Fruit fly (Drosophila melanogaster): Measurements from ENCODE around the gene CG32052.

Gene CG32052

DNA sequence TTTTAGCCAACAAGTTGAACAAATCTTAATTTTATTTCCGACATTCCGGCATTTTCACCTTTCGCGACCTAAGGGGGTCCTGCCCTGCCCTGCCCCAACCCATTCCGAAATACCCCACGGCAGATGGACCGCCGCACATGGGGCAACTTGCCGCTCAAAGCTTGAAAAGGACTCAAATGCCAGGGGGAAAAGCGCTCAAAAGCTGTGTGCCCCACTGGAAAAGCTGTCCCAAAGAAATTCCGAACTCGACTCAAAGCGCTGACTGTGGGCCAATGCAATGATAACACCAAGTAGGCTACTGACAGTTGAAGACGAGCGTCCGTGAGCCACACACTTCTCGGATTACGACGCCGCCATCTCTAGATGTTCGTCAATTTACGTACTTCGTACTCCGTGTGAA lies at the start of gene CG32052:
CG32052 (plus strand) TSS at position 301 of the 400 bp plus-strand sequence.
- TF ChIP-seq CG1620 (GFP tag; optimal IDR thresholded peaks at IDR 0.05) (no peak), ovo (GFP tag; optimal IDR thresholded peaks at IDR 0.05) (no peak), Clk (GFP tag; optimal IDR thresholded peaks at IDR 0.05) (no peak), CG7045 (GFP tag; optimal IDR thresholded peaks at IDR 0.05) (no peak), Crg-1 (GFP tag; optimal IDR thresholded peaks at IDR 0.05) (no peak), tj (GFP tag; optimal IDR thresholded peaks at IDR 0.05) (no peak), CG33017 (tag; optimal IDR thresholded peaks at IDR 0.05) (no peak), CG12768 (GFP tag; optimal IDR thresholded peaks at IDR 0.05) (no peak), CG7101 (tag; optimal IDR thresholded peaks at IDR 0.05) (no peak), toe (GFP tag; optimal IDR thresholded peaks at IDR 0.05) (no peak), Hr96 (GFP tag; optimal IDR thresholded peaks at IDR 0.05) (no peak), bab1 (GFP tag; optimal IDR thresholded peaks at IDR 0.05) (no peak), CG11617 (GFP tag; optimal IDR thresholded peaks at IDR 0.05) (no peak), Mnt (GFP tag; optimal IDR thresholded peaks at IDR 0.05) (no peak), cic (GFP tag; optimal IDR thresholded peaks at IDR 0.05) (no peak), cnc (optimal IDR thresholded peaks at IDR 0.05) (no peak), kay (GFP tag; ENCODE audit: borderline replicate concordance) (no peak)

DNA sequence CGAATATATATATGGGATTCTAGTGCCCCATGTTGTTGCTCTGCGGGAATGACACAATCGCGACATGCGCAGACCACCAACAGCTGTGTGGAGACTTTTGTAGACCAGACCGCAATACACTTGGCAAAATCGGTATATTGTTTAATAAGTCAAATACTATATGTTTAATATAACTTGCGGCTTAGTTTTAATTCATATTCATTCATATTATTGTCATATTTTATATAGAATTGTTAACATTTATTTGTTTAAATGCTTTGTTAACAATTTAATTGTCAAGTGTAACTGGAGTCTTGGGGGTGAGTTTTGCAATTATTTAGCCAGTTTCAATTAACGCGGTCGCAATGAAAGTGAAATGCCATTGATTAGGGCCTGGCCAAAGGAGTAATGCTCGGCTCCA lies 47.2 kb upstream of the CG32052 start:
- TF ChIP-seq kay (GFP tag; ENCODE audit: borderline replicate concordance) (peak; percentile 13), CG12768 (GFP tag; optimal IDR thresholded peaks at IDR 0.05) (no peak), CG33017 (tag; optimal IDR thresholded peaks at IDR 0.05) (peak; percentile 16)

DNA sequence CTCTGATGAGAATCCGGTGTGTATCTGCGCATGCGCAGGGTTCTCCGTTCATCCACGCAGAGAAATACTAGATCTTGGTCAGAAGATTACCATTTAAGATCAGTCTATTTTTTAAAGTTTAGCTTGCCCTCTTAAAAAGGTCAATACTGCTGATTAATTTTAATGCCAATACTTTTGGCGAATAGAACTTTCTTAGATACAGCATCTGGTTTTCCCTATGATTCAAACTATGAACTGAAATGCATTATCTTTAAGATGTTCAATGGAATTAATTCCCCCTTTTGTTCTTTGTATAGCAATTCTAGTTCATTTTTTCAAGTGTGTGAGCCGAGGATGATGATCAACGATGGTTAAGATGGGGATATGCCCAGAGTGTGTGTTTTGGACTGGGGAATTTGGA lies 44.5 kb upstream of the CG32052 start:
- TF ChIP-seq CG14711 (tag; optimal IDR thresholded peaks at IDR 0.05) (no peak), ovo (GFP tag; optimal IDR thresholded peaks at IDR 0.05) (no peak), Clk (GFP tag; optimal IDR thresholded peaks at IDR 0.05) (no peak), Crg-1 (GFP tag; optimal IDR thresholded peaks at IDR 0.05) (no peak), cnc (optimal IDR thresholded peaks at IDR 0.05) (no peak), tj (GFP tag; optimal IDR thresholded peaks at IDR 0.05) (no peak), CG11617 (GFP tag; optimal IDR thresholded peaks at IDR 0.05) (no peak), kay (GFP tag; ENCODE audit: borderline replicate concordance) (no peak), CG7045 (GFP tag; optimal IDR thresholded peaks at IDR 0.05) (no peak), CG5204 (GFP tag; optimal IDR thresholded peaks at IDR 0.05) (no peak)

DNA sequence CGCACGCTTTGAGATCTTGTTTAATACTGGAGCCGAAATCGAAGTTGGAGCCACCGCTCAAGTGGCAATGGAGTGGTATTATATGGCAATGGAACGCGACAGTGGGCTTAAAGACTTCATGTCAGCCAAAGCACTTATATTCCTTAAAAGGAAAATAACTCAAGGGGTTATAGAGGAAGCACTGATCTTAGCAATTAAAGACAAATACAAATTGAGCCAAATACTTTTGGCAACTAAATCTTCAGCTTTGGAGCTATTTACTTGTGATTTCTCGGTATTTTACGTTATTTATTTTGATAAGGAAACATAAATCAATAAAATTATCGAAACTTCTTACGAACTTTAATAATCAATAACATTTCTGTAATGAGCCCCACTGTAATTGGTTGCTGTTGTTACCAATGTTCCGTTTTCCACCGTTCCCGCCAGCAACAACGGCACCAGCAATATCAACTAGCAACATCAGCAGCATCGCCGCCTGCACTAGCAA lies 42.7 kb upstream of the CG32052 start:
- TF ChIP-seq Clk (GFP tag; optimal IDR thresholded peaks at IDR 0.05) (no peak), pad (GFP tag; optimal IDR thresholded peaks at IDR 0.05) (peak; percentile 47), toe (GFP tag; optimal IDR thresholded peaks at IDR 0.05) (no peak), CG11617 (GFP tag; optimal IDR thresholded peaks at IDR 0.05) (no peak), Mnt (GFP tag; optimal IDR thresholded peaks at IDR 0.05) (no peak), CG12768 (GFP tag; optimal IDR thresholded peaks at IDR 0.05) (no peak), bab1 (GFP tag; optimal IDR thresholded peaks at IDR 0.05) (peak; percentile 86), CG14711 (tag; optimal IDR thresholded peaks at IDR 0.05) (peak; percentile 52), CG7101 (tag; optimal IDR thresholded peaks at IDR 0.05) (peak; percentile 30), CG7045 (GFP tag; optimal IDR thresholded peaks at IDR 0.05) (no peak)

DNA sequence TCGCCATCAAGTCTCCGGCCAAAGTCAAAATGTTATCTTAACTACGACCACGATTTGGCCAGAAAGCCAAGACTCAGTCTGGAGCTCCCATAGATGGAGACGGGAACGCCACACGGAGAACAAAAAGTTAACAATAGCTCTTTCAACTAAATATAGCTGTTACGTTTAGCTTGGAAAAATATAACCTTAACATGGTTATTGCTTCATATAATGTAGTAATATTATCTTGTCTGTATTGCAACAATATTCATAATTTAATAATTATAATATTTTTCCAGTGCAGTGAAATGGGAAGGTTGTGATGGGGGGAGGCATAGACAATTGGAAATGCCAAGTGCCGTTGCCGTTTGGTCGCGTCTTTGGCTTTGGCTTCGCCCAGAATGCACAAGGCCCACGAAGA lies 41.5 kb upstream of the CG32052 start:
- TF ChIP-seq toe (GFP tag; optimal IDR thresholded peaks at IDR 0.05) (no peak), ovo (GFP tag; optimal IDR thresholded peaks at IDR 0.05) (no peak), CG14711 (tag; optimal IDR thresholded peaks at IDR 0.05) (no peak), bab1 (GFP tag; optimal IDR thresholded peaks at IDR 0.05) (no peak), CG33017 (tag; optimal IDR thresholded peaks at IDR 0.05) (no peak), Clk (GFP tag; optimal IDR thresholded peaks at IDR 0.05) (no peak), Crg-1 (GFP tag; optimal IDR thresholded peaks at IDR 0.05) (no peak), tj (GFP tag; optimal IDR thresholded peaks at IDR 0.05) (no peak), CG7045 (GFP tag; optimal IDR thresholded peaks at IDR 0.05) (no peak), pad (GFP tag; optimal IDR thresholded peaks at IDR 0.05) (no peak), CG5204 (GFP tag; optimal IDR thresholded peaks at IDR 0.05) (no peak), CG7101 (tag; optimal IDR thresholded peaks at IDR 0.05) (no peak), CG1620 (GFP tag; optimal IDR thresholded peaks at IDR 0.05) (no peak), kay (GFP tag; ENCODE audit: borderline replicate concordance) (no peak), CG11617 (GFP tag; optimal IDR thresholded peaks at IDR 0.05) (no peak), Hr96 (GFP tag; optimal IDR thresholded peaks at IDR 0.05) (no peak), CG12768 (GFP tag; optimal IDR thresholded peaks at IDR 0.05) (no peak), cnc (optimal IDR thresholded peaks at IDR 0.05) (no peak), cic (GFP tag; optimal IDR thresholded peaks at IDR 0.05) (no peak), Mnt (GFP tag; optimal IDR thresholded peaks at IDR 0.05) (no peak)

DNA sequence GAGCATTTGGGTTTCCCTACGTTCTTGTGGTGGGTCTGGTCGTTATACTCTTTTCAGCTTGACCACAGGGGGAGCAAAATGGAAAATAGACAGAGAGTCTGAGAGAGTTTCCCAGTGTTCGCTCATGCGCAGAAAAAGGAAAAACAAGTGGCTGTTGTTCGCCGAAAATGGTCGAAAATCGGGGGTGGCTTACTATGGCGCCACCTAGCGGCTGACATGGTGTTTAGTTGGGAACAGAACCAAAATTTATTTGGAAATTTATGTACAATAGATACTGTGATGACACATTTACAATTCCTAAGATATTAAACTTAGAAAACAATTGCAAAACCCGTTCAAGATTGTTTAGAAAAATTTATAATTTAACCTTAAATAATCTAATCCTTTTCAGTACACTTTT lies 35.2 kb upstream of the CG32052 start:
- TF ChIP-seq CG12768 (GFP tag; optimal IDR thresholded peaks at IDR 0.05): no peak
- no peak for TF ChIP-seq bab1 (GFP tag; optimal IDR thresholded peaks at IDR 0.05)
- no peak for TF ChIP-seq kay (GFP tag; ENCODE audit: borderline replicate concordance)
- TF ChIP-seq Crg-1 (GFP tag; optimal IDR thresholded peaks at IDR 0.05): no peak
- TF ChIP-seq toe (GFP tag; optimal IDR thresholded peaks at IDR 0.05): no peak
- TF ChIP-seq ovo (GFP tag; optimal IDR thresholded peaks at IDR 0.05): no peak
- no peak for TF ChIP-seq CG1620 (GFP tag; optimal IDR thresholded peaks at IDR 0.05)
- TF ChIP-seq CG11617 (GFP tag; optimal IDR thresholded peaks at IDR 0.05): no peak
- no peak for TF ChIP-seq CG14711 (tag; optimal IDR thresholded peaks at IDR 0.05)
- TF ChIP-seq CG33017 (tag; optimal IDR thresholded peaks at IDR 0.05): no peak
- no peak for TF ChIP-seq CG7101 (tag; optimal IDR thresholded peaks at IDR 0.05)
- TF ChIP-seq cnc (optimal IDR thresholded peaks at IDR 0.05): no peak
- TF ChIP-seq CG5204 (GFP tag; optimal IDR thresholded peaks at IDR 0.05): no peak
